Fruit fly (Drosophila melanogaster) whole organism, pupa: ENCODE results near the gene Shawl.

Source experiments
- CG17806 ChIP-seq: fragments of 200-800 bp; sonication (Bioruptor generic); optimal IDR thresholded peaks from 2 replicates; lab custom pipeline; 2018; ENCODE audit warnings: missing biosample characterization, mild to moderate bottlenecking, missing genetic modification characterization, moderate library complexity
- CG32121 ChIP-seq: fragments of 200-800 bp; sonication (Bioruptor generic); IDR thresholded peaks from 2 replicates; pipeline ENCODE4 v1.3.6; 2022; ENCODE audit warnings: missing biosample characterization, missing genetic modification characterization
- CG8301 ChIP-seq: fragments of 200-800 bp; sonication (Bioruptor generic); optimal IDR thresholded peaks from 2 replicates; lab custom pipeline; 2018; ENCODE audit warnings: missing biosample characterization, mild to moderate bottlenecking, missing genetic modification characterization
- fd96Ca ChIP-seq: fragments of 200-800 bp; sonication (Bioruptor generic); IDR thresholded peaks from 3 replicates; pipeline ENCODE4 v1.3.6; 2022; ENCODE audit warnings: missing biosample characterization, missing genetic modification characterization
- gl ChIP-seq: fragments of 200-800 bp; sonication (Bioruptor generic); optimal IDR thresholded peaks from 2 replicates; lab custom pipeline; 2018; ENCODE audit warnings: missing biosample characterization, mild to moderate bottlenecking, missing genetic modification characterization

dm6 chr2L:9446398-9446945, 31.5 kb upstream of the Shawl start:
- TF ChIP-seq CG8301 (no peak), CG17806 (no peak), CG32121 (GFP tag; lab: Robert Waterston, UW) (no peak), fd96Ca (GFP tag; lab: Robert Waterston, UW) (no peak), gl (tag; lab: Kevin White, UChicago) (no peak)
